Worm (Caenorhabditis elegans) whole organism, midembryonic: Measurements from ENCODE around the gene F08F3.1.

Experiments
- cog-1 ChIP-seq: sonication (generic microtip); optimal IDR thresholded peaks from 2 replicates; lab custom pipeline; 2016; ENCODE audit warnings: missing genetic modification characterization, missing compliant biosample characterization
- flt-1 ChIP-seq: fragments of 200-800 bp; sonication (Bioruptor generic); IDR thresholded peaks from 2 replicates; pipeline ENCODE4 v1.3.6; 2022; ENCODE audit warnings: missing genetic modification characterization, missing compliant biosample characterization
- tab-1 ChIP-seq: fragments of 200-800 bp; sonication (Bioruptor generic); IDR thresholded peaks from 2 replicates; pipeline ENCODE4 v1.3.6; 2022; ENCODE audit warnings: missing genetic modification characterization, missing compliant biosample characterization
- ztf-23 ChIP-seq: fragments of 200-800 bp; sonication (Bioruptor generic); IDR thresholded peaks from 2 replicates; pipeline ENCODE4 v1.3.6; 2022; ENCODE audit warnings: missing genetic modification reagents, missing genetic modification characterization, missing compliant biosample characterization

ce11 chrV:5419915-5420314 lies 26.0 kb upstream of the F08F3.1 start, which contains the start of gene F08F3.6:
- TF ChIP-seq flt-1 = no peak
- no peak for TF ChIP-seq cog-1 (tag; lab: Kevin White, UChicago)
- TF ChIP-seq ztf-23 (GFP tag; lab: Robert Waterston, UW) = no peak
- TF ChIP-seq tab-1 (GFP tag; lab: Robert Waterston, UW) = no peak
